Fruit fly (Drosophila melanogaster): ENCODE measurements around the gene CG14043.

Gene CG14043

dm6 chr2L:5004677-5005463 is 33.4 kb downstream of the CG14043 start:
- TF ChIP-seq CG32264 (GFP tag; optimal IDR thresholded peaks at IDR 0.05): peak; percentile 83
- peak; percentile 64 for TF ChIP-seq CG9705 (GFP tag; optimal IDR thresholded peaks at IDR 0.05)
- TF ChIP-seq dl (GFP tag; optimal IDR thresholded peaks at IDR 0.05; ENCODE audit: insufficient read depth in 1 of 2, partially characterized antibody in 2 of 2): no peak
- peak; percentile 92 for TF ChIP-seq sv (GFP tag; optimal IDR thresholded peaks at IDR 0.05)
- TF ChIP-seq Vsx2 (GFP tag; optimal IDR thresholded peaks at IDR 0.05; ENCODE audit: partially characterized antibody): no peak
- peak; percentile 92 for TF ChIP-seq Hnf4 (GFP tag; optimal IDR thresholded peaks at IDR 0.05)
- TF ChIP-seq Mio (GFP tag; optimal IDR thresholded peaks at IDR 0.05): peak; percentile 58
- TF ChIP-seq N (GFP tag; optimal IDR thresholded peaks at IDR 0.05): no peak
- TF ChIP-seq fru (GFP tag; optimal IDR thresholded peaks at IDR 0.05): peak; percentile 92
- peak; percentile 53 for TF ChIP-seq sage (GFP tag; optimal IDR thresholded peaks at IDR 0.05)
- TF ChIP-seq lola (GFP tag; optimal IDR thresholded peaks at IDR 0.05): no peak
- TF ChIP-seq CrebA (GFP tag; optimal IDR thresholded peaks at IDR 0.05; ENCODE audit: borderline replicate concordance): no peak
- TF ChIP-seq Hr78 (GFP tag; optimal IDR thresholded peaks at IDR 0.05): no peak
- peak; percentile 89 for TF ChIP-seq HLH106 (tag; optimal IDR thresholded peaks at IDR 0.05)
- peak; percentile 72 for TF ChIP-seq dmrt93B (GFP tag; optimal IDR thresholded peaks at IDR 0.05)
- TF ChIP-seq brk (GFP tag; optimal IDR thresholded peaks at IDR 0.05): peak; percentile 77
- TF ChIP-seq Hr83 (GFP tag; optimal IDR thresholded peaks at IDR 0.05; ENCODE audit: poor library complexity, severe bottlenecking): no peak
- TF ChIP-seq jim (GFP tag; optimal IDR thresholded peaks at IDR 0.05): no peak
- TF ChIP-seq psq (GFP tag; optimal IDR thresholded peaks at IDR 0.05): peak; percentile 83
- TF ChIP-seq OdsH (GFP tag; optimal IDR thresholded peaks at IDR 0.05): peak; percentile 91
- TF ChIP-seq Rel (GFP tag; optimal IDR thresholded peaks at IDR 0.05): peak; percentile 57
- peak; percentile 61 for TF ChIP-seq Rel (tag; optimal IDR thresholded peaks at IDR 0.05)
- no peak for TF ChIP-seq usp (GFP tag; optimal IDR thresholded peaks at IDR 0.05)
- TF ChIP-seq br (GFP tag; optimal IDR thresholded peaks at IDR 0.05): peak; percentile 93
- TF ChIP-seq ey (GFP tag; optimal IDR thresholded peaks at IDR 0.05): peak; percentile 93
- TF ChIP-seq Sp1 (GFP tag; optimal IDR thresholded peaks at IDR 0.05): peak; percentile 86
- peak; percentile 93 for TF ChIP-seq h (GFP tag; optimal IDR thresholded peaks at IDR 0.05)
- peak; percentile 87 for TF ChIP-seq woc (GFP tag; optimal IDR thresholded peaks at IDR 0.05)
- no peak for TF ChIP-seq Abd-B (GFP tag; optimal IDR thresholded peaks at IDR 0.05)
- peak; percentile 75 for TF ChIP-seq Jra (GFP tag; optimal IDR thresholded peaks at IDR 0.05)
- TF ChIP-seq dsf (GFP tag; optimal IDR thresholded peaks at IDR 0.05; ENCODE audit: borderline replicate concordance): no peak
- no peak for TF ChIP-seq Dfd (GFP tag; optimal IDR thresholded peaks at IDR 0.05)
- no peak for TF ChIP-seq pan (optimal IDR thresholded peaks at IDR 0.05)
- peak; percentile 59 to 95 for TF ChIP-seq foxo (GFP tag; optimal IDR thresholded peaks at IDR 0.05)
- no peak for TF ChIP-seq Myc (optimal IDR thresholded peaks at IDR 0.05)
- peak; percentile 92 for TF ChIP-seq rgr (GFP tag; optimal IDR thresholded peaks at IDR 0.05)
- TF ChIP-seq Dif (GFP tag; optimal IDR thresholded peaks at IDR 0.05; ENCODE audit: partially characterized antibody): no peak
- TF ChIP-seq tai (GFP tag; optimal IDR thresholded peaks at IDR 0.05): no peak
- TF ChIP-seq GATAd (GFP tag; optimal IDR thresholded peaks at IDR 0.05): peak; percentile 5

DNA sequence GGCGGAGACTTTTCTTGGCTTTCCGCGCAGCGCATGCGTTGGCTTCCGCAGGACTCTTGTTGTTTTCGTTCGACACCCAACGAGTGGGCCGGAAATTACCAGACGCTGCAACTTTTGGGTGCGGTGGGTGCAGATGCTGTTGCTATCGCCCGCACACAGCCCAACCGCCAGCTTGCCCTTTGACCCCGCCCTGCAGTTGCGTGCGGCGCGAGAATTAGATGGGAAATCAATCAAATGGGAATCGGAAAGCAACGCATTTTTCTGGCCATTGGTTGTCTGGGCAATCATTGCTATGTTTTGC is 33.9 kb downstream of the CG14043 start:
- no peak for TF ChIP-seq jim (GFP tag; optimal IDR thresholded peaks at IDR 0.05)
- peak; percentile 21 for TF ChIP-seq Dif (GFP tag; optimal IDR thresholded peaks at IDR 0.05; ENCODE audit: partially characterized antibody)

dm6 chr2L:5006323-5006722 is 34.8 kb downstream of the CG14043 start:
- TF ChIP-seq tai (GFP tag; optimal IDR thresholded peaks at IDR 0.05) (no peak), sv (GFP tag; optimal IDR thresholded peaks at IDR 0.05) (no peak), CG32264 (GFP tag; optimal IDR thresholded peaks at IDR 0.05) (no peak), HLH106 (tag; optimal IDR thresholded peaks at IDR 0.05) (no peak), GATAd (GFP tag; optimal IDR thresholded peaks at IDR 0.05) (no peak), h (GFP tag; optimal IDR thresholded peaks at IDR 0.05) (no peak), fru (GFP tag; optimal IDR thresholded peaks at IDR 0.05) (no peak), CG9705 (GFP tag; optimal IDR thresholded peaks at IDR 0.05) (no peak), ey (GFP tag; optimal IDR thresholded peaks at IDR 0.05) (no peak)
